Worm (Caenorhabditis elegans) whole organism, L4/young adult: ENCODE results near the gene C04C11.25.

Experiments used
- W03F9.2 ChIP-seq: fragments of 150-350 bp; optimal IDR thresholded peaks from 2 replicates; lab custom pipeline; 2014; ENCODE audit warnings: missing biosample characterization, missing genetic modification characterization
- dao-5 ChIP-seq: sonication (generic microtip); optimal IDR thresholded peaks from 2 replicates; lab custom pipeline; 2016; ENCODE audit warnings: missing genotype, missing genetic modification characterization, moderate library complexity, missing compliant biosample characterization
- him-1 ChIP-seq: sonication (generic microtip); optimal IDR thresholded peaks from 2 replicates; lab custom pipeline; 2016; ENCODE audit warnings: missing genotype, missing genetic modification reagents, missing genetic modification characterization, missing compliant biosample characterization

DNA sequence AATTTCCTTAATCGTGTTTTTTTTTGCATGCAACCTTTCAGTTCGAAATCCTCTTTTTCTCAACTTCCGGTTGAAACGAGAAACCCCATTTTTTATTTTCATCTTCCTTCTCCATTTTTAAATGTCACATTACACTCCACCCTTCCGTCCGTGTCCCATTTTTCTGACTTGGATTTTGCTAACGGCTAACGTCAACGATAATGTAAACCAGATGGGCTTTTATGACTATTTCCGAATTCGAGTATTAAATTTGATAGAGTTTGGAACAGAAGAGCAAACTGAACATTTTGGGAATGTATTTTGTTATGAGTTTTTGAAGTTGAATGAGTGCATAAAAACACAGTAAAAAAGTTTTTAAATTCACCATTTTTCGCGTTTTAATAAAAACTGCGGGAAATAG, 40.4 kb upstream of the C04C11.25 start:
- TF ChIP-seq him-1 (tag; lab: Kevin White, UChicago), result no peak
- TF ChIP-seq W03F9.2 (tag; lab: Kevin White, UChicago), result no peak
- no peak for TF ChIP-seq dao-5 (tag; lab: Kevin White, UChicago)
